Fruit fly (Drosophila melanogaster) whole organism, prepupa: Measurements from ENCODE around the gene Yp2.
A peak's percentile ranks its signal among the peaks of the same experiment; 100 is the strongest.

Experiments
- Blimp-1 ChIP-seq: fragments of 200-800 bp; sonication (Bioruptor generic); optimal IDR thresholded peaks from 3 replicates; lab custom pipeline; 2017; ENCODE audit warnings: missing biosample characterization, missing genetic modification characterization, mild to moderate bottlenecking, moderate library complexity, missing genetic modification reagents
- CG10631 ChIP-seq: fragments of 200-800 bp; sonication (Bioruptor generic); optimal IDR thresholded peaks from 2 replicates; lab custom pipeline; 2016; ENCODE audit warnings: missing biosample characterization, missing genetic modification characterization
- CG10669 ChIP-seq: fragments of 200-800 bp; sonication (Bioruptor generic); optimal IDR thresholded peaks from 3 replicates; lab custom pipeline; 2018; ENCODE audit warnings: missing biosample characterization, mild to moderate bottlenecking, missing genetic modification characterization, moderate library complexity
- CG15336 ChIP-seq: fragments of 200-800 bp; sonication (Bioruptor generic); IDR thresholded peaks from 2 replicates; pipeline ENCODE4 v1.3.6; 2022; ENCODE audit warnings: missing biosample characterization, missing genetic modification characterization
- CG1621 ChIP-seq: fragments of 200-800 bp; sonication (Bioruptor generic); optimal IDR thresholded peaks from 3 replicates; lab custom pipeline; 2018; ENCODE audit warnings: missing biosample characterization, mild to moderate bottlenecking, missing genetic modification characterization
- CG3032 ChIP-seq: fragments of 200-800 bp; optimal IDR thresholded peaks from 2 replicates; lab custom pipeline; 2019; ENCODE audit warnings: missing biosample characterization, mild to moderate bottlenecking, missing genetic modification characterization, moderate library complexity
- CG31627 ChIP-seq: fragments of 200-800 bp; sonication (Bioruptor generic); optimal IDR thresholded peaks from 3 replicates; lab custom pipeline; 2016; ENCODE audit warnings: missing biosample characterization, missing genetic modification characterization
- CG34406 ChIP-seq: fragments of 200-800 bp; sonication (Bioruptor generic); optimal IDR thresholded peaks from 3 replicates; lab custom pipeline; 2016; ENCODE audit warnings: missing biosample characterization, missing genetic modification characterization
- CG4318 ChIP-seq: fragments of 200-800 bp; sonication (Bioruptor generic); optimal IDR thresholded peaks from 3 replicates; lab custom pipeline; 2017; ENCODE audit warnings: missing biosample characterization, mild to moderate bottlenecking, missing genetic modification characterization
- CG6163 ChIP-seq: fragments of 200-800 bp; sonication (Bioruptor generic); IDR thresholded peaks from 3 replicates; pipeline ENCODE4 v1.3.6; 2022; ENCODE audit warnings: missing biosample characterization, missing genetic modification characterization
- CG6792 ChIP-seq: fragments of 200-800 bp; sonication (Bioruptor generic); optimal IDR thresholded peaks from 3 replicates; lab custom pipeline; 2016; ENCODE audit warnings: missing biosample characterization, missing genetic modification characterization
- CG6854 ChIP-seq: fragments of 200-800 bp; sonication (Bioruptor generic); optimal IDR thresholded peaks from 2 replicates; lab custom pipeline; 2017; ENCODE audit warnings: missing biosample characterization, mild to moderate bottlenecking, missing genetic modification characterization
- CG7368 ChIP-seq: fragments of 200-800 bp; sonication (Bioruptor generic); optimal IDR thresholded peaks from 3 replicates; lab custom pipeline; 2016; ENCODE audit warnings: missing biosample characterization, missing genetic modification characterization
- CG8119 ChIP-seq: fragments of 200-800 bp; sonication (Bioruptor generic); IDR thresholded peaks from 3 replicates; pipeline ENCODE4 v1.3.6; 2022; ENCODE audit warnings: missing biosample characterization, missing genetic modification characterization
- CG8319 ChIP-seq: fragments of 200-800 bp; sonication (Bioruptor generic); optimal IDR thresholded peaks from 3 replicates; lab custom pipeline; 2016; ENCODE audit warnings: missing biosample characterization, missing genetic modification characterization
- CG9139 ChIP-seq: fragments of 200-800 bp; sonication (Bioruptor generic); optimal IDR thresholded peaks from 3 replicates; lab custom pipeline; 2017; ENCODE audit warnings: missing biosample characterization, mild to moderate bottlenecking, missing genetic modification characterization
- Eip75B ChIP-seq: fragments of 200-800 bp; sonication (Bioruptor generic); optimal IDR thresholded peaks from 3 replicates; lab custom pipeline; 2016; ENCODE audit warnings: missing biosample characterization, missing genetic modification characterization
- Eip78C ChIP-seq: fragments of 200-800 bp; sonication (Bioruptor generic); peaks from one replicate; lab custom pipeline; 2016; ENCODE audit warnings: missing biosample characterization, missing genetic modification characterization
- Ets21C ChIP-seq: fragments of 200-800 bp; sonication (Bioruptor generic); optimal IDR thresholded peaks from 3 replicates; lab custom pipeline; 2016; ENCODE audit warnings: missing biosample characterization, missing genetic modification characterization
- Ets96B ChIP-seq: fragments of 200-800 bp; optimal IDR thresholded peaks from 2 replicates; lab custom pipeline; 2019; ENCODE audit warnings: missing biosample characterization, mild to moderate bottlenecking, missing genetic modification characterization, moderate library complexity
- Gug ChIP-seq: fragments of 200-800 bp; sonication (Bioruptor generic); IDR thresholded peaks from 2 replicates; pipeline ENCODE4 v1.3.6; 2022; ENCODE audit warnings: missing biosample characterization, missing genetic modification characterization
- Hr39 ChIP-seq: fragments of 200-800 bp; sonication (Bioruptor generic); optimal IDR thresholded peaks from 2 replicates; lab custom pipeline; 2016; ENCODE audit warnings: missing biosample characterization, missing genetic modification characterization
- Hr4 ChIP-seq: fragments of 200-800 bp; sonication (Bioruptor generic); optimal IDR thresholded peaks from 3 replicates; lab custom pipeline; 2016; ENCODE audit warnings: missing biosample characterization, missing genetic modification characterization
- Lpt ChIP-seq: fragments of 200-800 bp; sonication (Bioruptor generic); optimal IDR thresholded peaks from 3 replicates; lab custom pipeline; 2016; ENCODE audit warnings: missing biosample characterization, missing genetic modification characterization
- Met ChIP-seq: fragments of 200-800 bp; sonication (Bioruptor generic); optimal IDR thresholded peaks from 3 replicates; lab custom pipeline; 2016; ENCODE audit warnings: missing biosample characterization, missing genetic modification characterization
- Smox ChIP-seq: fragments of 200-800 bp; sonication (Bioruptor generic); optimal IDR thresholded peaks from 3 replicates; lab custom pipeline; 2016; ENCODE audit warnings: missing biosample characterization, missing genetic modification characterization
- Sox14 ChIP-seq: fragments of 200-800 bp; sonication (Bioruptor generic); optimal IDR thresholded peaks from 3 replicates; lab custom pipeline; 2016; ENCODE audit warnings: missing biosample characterization, missing genetic modification characterization
- cyc ChIP-seq: fragments of 200-800 bp; sonication (Bioruptor generic); optimal IDR thresholded peaks from 3 replicates; lab custom pipeline; 2016; ENCODE audit warnings: missing biosample characterization, missing genetic modification characterization
- dac ChIP-seq: fragments of 200-800 bp; sonication (Bioruptor generic); optimal IDR thresholded peaks from 2 replicates; lab custom pipeline; 2017; ENCODE audit warnings: missing biosample characterization, mild to moderate bottlenecking, missing genetic modification characterization
- dsx ChIP-seq: fragments of 200-800 bp; optimal IDR thresholded peaks from 3 replicates; lab custom pipeline; 2019; ENCODE audit warnings: missing biosample characterization, mild to moderate bottlenecking, missing genetic modification characterization, moderate library complexity; ENCODE audit not compliant: poor library complexity, severe bottlenecking
- eg ChIP-seq: fragments of 200-800 bp; sonication (Bioruptor generic); IDR thresholded peaks from 3 replicates; pipeline ENCODE4 v1.3.6; 2022; ENCODE audit warnings: missing biosample characterization, missing genetic modification characterization
- esn ChIP-seq: fragments of 200-800 bp; sonication (Bioruptor generic); optimal IDR thresholded peaks from 2 replicates; lab custom pipeline; 2016; ENCODE audit warnings: missing biosample characterization, mild to moderate bottlenecking, missing genetic modification characterization, moderate library complexity
- fkh ChIP-seq: fragments of 200-800 bp; sonication (Bioruptor generic); optimal IDR thresholded peaks from 3 replicates; lab custom pipeline; 2017; ENCODE audit warnings: missing biosample characterization, mild to moderate bottlenecking, missing genetic modification characterization, moderate library complexity
- salr ChIP-seq, 2 experiments: fragments of 200-800 bp; sonication (Bioruptor generic); optimal IDR thresholded peaks; 3 replicates each; lab custom pipeline; 2016 to 2018; ENCODE audit warnings: missing biosample characterization in 2 of 2, missing genetic modification characterization in 2 of 2, mild to moderate bottlenecking in 1 of 2
- spab ChIP-seq: fragments of 200-800 bp; sonication (Bioruptor generic); optimal IDR thresholded peaks from 2 replicates; lab custom pipeline; 2017; ENCODE audit warnings: missing biosample characterization, mild to moderate bottlenecking, missing genetic modification characterization, missing genetic modification reagents
- svp ChIP-seq: fragments of 200-800 bp; sonication (Bioruptor generic); peaks from one replicate; lab custom pipeline; 2016; ENCODE audit warnings: missing biosample characterization, missing genetic modification characterization
- topi ChIP-seq: fragments of 200-800 bp; sonication (Bioruptor generic); optimal IDR thresholded peaks from 3 replicates; lab custom pipeline; 2016; ENCODE audit warnings: missing biosample characterization, missing genetic modification characterization
- vri ChIP-seq: fragments of 200-800 bp; sonication (Bioruptor generic); optimal IDR thresholded peaks from 3 replicates; lab custom pipeline; 2016; ENCODE audit warnings: missing biosample characterization, mild to moderate bottlenecking, missing genetic modification characterization

Gene Yp2

dm6 chrX:10067528-10067927 is 15.1 kb upstream of the Yp2 start (continued):
- TF ChIP-seq CG9139, result peak; percentile 33
- TF ChIP-seq Lpt (GFP tag; lab: Kevin White, UChicago), result peak; percentile 8
- TF ChIP-seq salr (GFP tag; optimal IDR thresholded peaks at IDR 0.05; lab: Kevin White, UChicago), result peak; percentile 30 to 35
- TF ChIP-seq Hr39 (GFP tag; lab: Kevin White, UChicago), result peak; percentile 62
- no peak for TF ChIP-seq dac (GFP tag; lab: Kevin White, UChicago)
- peak; percentile 41 for TF ChIP-seq vri (GFP tag; lab: Kevin White, UChicago)
- peak; percentile 52 for TF ChIP-seq cyc (GFP tag; lab: Kevin White, UChicago)
- TF ChIP-seq Ets21C (GFP tag; lab: Kevin White, UChicago), result peak; percentile 47
- TF ChIP-seq CG8119 (GFP tag; lab: Robert Waterston, UW), result peak; percentile 46; the same call in 2 of the 3 replicates
- TF ChIP-seq CG6163 (GFP tag; lab: Robert Waterston, UW), result peak; percentile 68; the same call in 2 of the 3 replicates
- peak; percentile 60 for TF ChIP-seq Met (GFP tag; lab: Kevin White, UChicago)
- peak; percentile 56 for TF ChIP-seq CG7368 (GFP tag; lab: Kevin White, UChicago)
- TF ChIP-seq Eip75B (GFP tag; lab: Kevin White, UChicago), result peak; percentile 56

DNA sequence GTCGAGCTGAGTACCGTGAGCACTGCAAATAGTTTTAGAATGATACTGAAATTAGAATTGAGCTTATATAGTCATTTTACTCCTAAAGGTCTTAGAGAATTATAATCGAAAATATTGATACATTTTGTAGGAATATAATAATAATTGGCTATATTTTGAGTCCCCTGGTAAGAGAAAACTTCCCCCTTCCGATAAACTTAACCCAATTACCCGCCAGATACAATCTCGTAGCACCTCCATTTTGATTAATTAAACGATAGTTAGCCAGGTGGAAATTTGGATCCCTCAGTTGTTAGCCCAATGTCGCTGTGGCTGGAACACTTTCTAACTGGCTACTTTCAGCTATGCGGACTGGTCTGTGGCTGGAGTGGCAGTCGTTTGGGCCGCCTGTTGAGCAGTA is 8.9 kb upstream of the Yp2 start, which contains the start of gene Gr9a:
Gene Gr9a (plus strand): TSS at position 301 of the 400 bp plus-strand sequence.
- TF ChIP-seq CG10631 (GFP tag; lab: Kevin White, UChicago), result no peak
- no peak for TF ChIP-seq fkh (GFP tag; lab: Kevin White, UChicago)
- TF ChIP-seq svp, result no peak
- no peak for TF ChIP-seq esn (GFP tag; lab: Kevin White, UChicago)
- no peak for TF ChIP-seq CG1621 (tag; lab: Kevin White, UChicago)
- TF ChIP-seq CG10669 (GFP tag; lab: Kevin White, UChicago), result no peak
- no peak for TF ChIP-seq CG34406 (GFP tag; lab: Kevin White, UChicago)
- TF ChIP-seq dac (GFP tag; lab: Kevin White, UChicago), result no peak
- TF ChIP-seq dsx, result no peak
- TF ChIP-seq CG6163 (GFP tag; lab: Robert Waterston, UW), result no peak
- no peak for TF ChIP-seq CG31627
- TF ChIP-seq CG4318, result no peak
- TF ChIP-seq vri (GFP tag; lab: Kevin White, UChicago), result no peak

- TF ChIP-seq CG15336 (peak; percentile 46; the same call in 1 of the 2 replicates), CG1621 (tag; lab: Kevin White, UChicago) (no peak), topi (no peak), CG9139 (no peak), CG3032 (tag; lab: Kevin White, UChicago) (no peak), CG10631 (GFP tag; lab: Kevin White, UChicago) (no peak), CG6163 (GFP tag; lab: Robert Waterston, UW) (peak; percentile 21; the same call in 1 of the 3 replicates), Ets96B (no peak), CG6792 (no peak), CG8319 (GFP tag; lab: Kevin White, UChicago) (no peak), dsx (no peak), CG8119 (GFP tag; lab: Robert Waterston, UW) (0 out of 3 replicates have a peak, but pooled peaks have one; percentile 29), CG34406 (GFP tag; lab: Kevin White, UChicago) (no peak), CG31627 (no peak), Gug (GFP tag; lab: Robert Waterston, UW) (no peak), Eip78C (GFP tag; lab: Kevin White, UChicago) (peak; percentile 25), Sox14 (GFP tag; lab: Kevin White, UChicago) (no peak), Met (GFP tag; lab: Kevin White, UChicago) (no peak), eg (GFP tag; lab: Robert Waterston, UW) (peak; percentile 67), esn (GFP tag; lab: Kevin White, UChicago) (no peak)
- TF ChIP-seq, all 60 proteins: peak for 5
Observed at dm6 chrX:10057964-10058363, 5.5 kb upstream of the Yp2 start.

DNA sequence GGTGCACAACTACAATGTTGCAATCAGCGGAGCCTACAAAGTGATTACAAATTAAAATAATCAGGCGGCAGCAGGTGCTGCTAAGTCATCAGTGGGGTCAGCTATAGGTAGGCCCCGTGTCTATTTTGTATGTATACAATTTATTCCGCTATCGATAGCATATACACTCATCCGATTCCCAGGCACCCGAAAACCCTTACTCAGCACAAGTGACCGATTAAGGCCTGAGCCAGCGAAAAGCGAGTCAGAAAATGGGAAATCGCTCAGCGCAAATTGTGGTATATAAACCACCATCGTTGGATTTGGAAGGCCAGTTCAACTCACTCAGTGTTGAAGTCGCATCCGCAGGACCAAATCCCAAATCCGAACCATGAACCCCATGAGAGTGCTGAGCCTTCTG is 1.1 kb upstream of the Yp2 start, which contains the start of gene Yp1:
Gene Yp1 (plus strand): TSS at position 265 of the 400 bp plus-strand sequence.
- TF ChIP-seq CG4318 (no peak), CG9139 (no peak), dsx (no peak), CG6854 (no peak), salr (GFP tag; optimal IDR thresholded peaks at IDR 0.05; lab: Kevin White, UChicago) (no peak), Hr39 (GFP tag; lab: Kevin White, UChicago) (no peak), Hr4 (GFP tag; lab: Kevin White, UChicago) (no peak), Gug (GFP tag; lab: Robert Waterston, UW) (no peak), Smox (GFP tag; lab: Kevin White, UChicago) (no peak), spab (GFP tag; lab: Kevin White, UChicago) (no peak), Blimp-1 (GFP tag; lab: Kevin White, UChicago) (no peak), CG3032 (tag; lab: Kevin White, UChicago) (no peak), topi (no peak)
